Fruit fly (Drosophila melanogaster) whole organism, embryonic: ENCODE results near the gene siz.

Source experiments
- Blimp-1 ChIP-seq: fragments of 200-800 bp; sonication (Bioruptor generic); optimal IDR thresholded peaks from 3 replicates; lab custom pipeline; 2018; ENCODE audit warnings: missing biosample characterization, missing genetic modification characterization, mild to moderate bottlenecking, moderate library complexity, missing genetic modification reagents
- CG1024 ChIP-seq: fragments of 200-800 bp; sonication (Bioruptor generic); IDR thresholded peaks from 2 replicates; pipeline ENCODE4 v1.3.6; 2022; ENCODE audit warnings: missing biosample characterization, missing genetic modification characterization
- CG10267 ChIP-seq: fragments of 200-800 bp; sonication (Bioruptor generic); optimal IDR thresholded peaks from 2 replicates; lab custom pipeline; 2018; ENCODE audit warnings: missing biosample characterization, mild to moderate bottlenecking, missing genetic modification characterization, moderate library complexity
- CG10462 ChIP-seq: fragments of 200-800 bp; sonication (Bioruptor generic); optimal IDR thresholded peaks from 2 replicates; lab custom pipeline; 2016; ENCODE audit warnings: missing biosample characterization, missing genetic modification characterization
- CG10565 ChIP-seq: fragments of 200-800 bp; sonication (Bioruptor generic); optimal IDR thresholded peaks from 3 replicates; lab custom pipeline; 2016; ENCODE audit warnings: missing biosample characterization, mild to moderate bottlenecking, missing genetic modification characterization
- CG11696 ChIP-seq: fragments of 200-800 bp; sonication (Bioruptor generic); IDR thresholded peaks from 2 replicates; pipeline ENCODE4 v1.3.6; 2022; ENCODE audit warnings: missing biosample characterization, missing genetic modification characterization
- CG15601 ChIP-seq: fragments of 200-800 bp; sonication (Bioruptor generic); optimal IDR thresholded peaks from 3 replicates; lab custom pipeline; 2019; ENCODE audit warnings: missing biosample characterization, mild to moderate bottlenecking, missing genetic modification characterization, moderate library complexity
- CG17359 ChIP-seq: fragments of 200-800 bp; sonication (Bioruptor generic); optimal IDR thresholded peaks from 3 replicates; lab custom pipeline; 2018; ENCODE audit warnings: missing biosample characterization, mild to moderate bottlenecking, missing genetic modification characterization, moderate library complexity
- CG17829 ChIP-seq: fragments of 200-800 bp; optimal IDR thresholded peaks from 2 replicates; lab custom pipeline; 2019; ENCODE audit warnings: missing biosample characterization, mild to moderate bottlenecking, missing genetic modification characterization, moderate library complexity
- CG1832 ChIP-seq: fragments of 200-800 bp; sonication (Bioruptor generic); optimal IDR thresholded peaks from 2 replicates; lab custom pipeline; 2017; ENCODE audit warnings: missing biosample characterization, mild to moderate bottlenecking, missing genetic modification characterization, inconsistent platforms
- CG18764 ChIP-seq: fragments of 200-800 bp; sonication (Bioruptor generic); optimal IDR thresholded peaks from 3 replicates; lab custom pipeline; 2016; ENCODE audit warnings: missing biosample characterization, missing genetic modification characterization
- CG32767 ChIP-seq: fragments of 200-800 bp; sonication (Bioruptor generic); IDR thresholded peaks from 2 replicates; pipeline ENCODE4 v1.3.6; 2022; ENCODE audit warnings: missing biosample characterization, missing genetic modification characterization
- CG3281 ChIP-seq: fragments of 200-800 bp; sonication (Bioruptor generic); optimal IDR thresholded peaks from 3 replicates; lab custom pipeline; 2017; ENCODE audit warnings: missing biosample characterization, mild to moderate bottlenecking, missing genetic modification characterization
- CG4707 ChIP-seq: fragments of 200-800 bp; sonication (Bioruptor generic); optimal IDR thresholded peaks from 2 replicates; lab custom pipeline; 2018; ENCODE audit warnings: missing biosample characterization, mild to moderate bottlenecking, missing genetic modification characterization, moderate library complexity
- CG7271 ChIP-seq: fragments of 200-800 bp; sonication (Bioruptor generic); optimal IDR thresholded peaks from 2 replicates; lab custom pipeline; 2018; ENCODE audit warnings: missing biosample characterization, mild to moderate bottlenecking, missing genetic modification characterization, moderate library complexity
- CG8388 ChIP-seq: fragments of 200-800 bp; sonication (Bioruptor generic); optimal IDR thresholded peaks from 2 replicates; lab custom pipeline; 2019; ENCODE audit warnings: missing biosample characterization, mild to moderate bottlenecking, missing genetic modification characterization, moderate library complexity
- Dip3 ChIP-seq: fragments of 200-800 bp; sonication (Bioruptor generic); optimal IDR thresholded peaks from 3 replicates; lab custom pipeline; 2016; ENCODE audit warnings: missing biosample characterization, missing genetic modification characterization
- Elba2 ChIP-seq: fragments of 200-800 bp; sonication (Bioruptor generic); optimal IDR thresholded peaks from 3 replicates; lab custom pipeline; 2016; ENCODE audit warnings: missing biosample characterization, missing genetic modification characterization
- Ets65A ChIP-seq: fragments of 200-800 bp; sonication (Bioruptor generic); peaks from one replicate; lab custom pipeline; 2016; ENCODE audit warnings: missing biosample characterization, missing genetic modification characterization
- Fer1 ChIP-seq: fragments of 200-800 bp; sonication (Bioruptor generic); optimal IDR thresholded peaks from 2 replicates; lab custom pipeline; 2017; ENCODE audit warnings: missing biosample characterization, mild to moderate bottlenecking, missing genetic modification characterization
- H15 ChIP-seq: fragments of 200-800 bp; sonication (Bioruptor generic); IDR thresholded peaks from 3 replicates; pipeline ENCODE4 v1.3.6; 2022; ENCODE audit warnings: missing biosample characterization, missing genetic modification characterization
- HLH3B ChIP-seq: fragments of 200-800 bp; sonication (Bioruptor generic); IDR thresholded peaks from 2 replicates; pipeline ENCODE4 v1.3.6; 2022; ENCODE audit warnings: missing biosample characterization, missing genetic modification characterization
- Hey ChIP-seq: fragments of 200-800 bp; sonication (Bioruptor generic); optimal IDR thresholded peaks from 3 replicates; lab custom pipeline; 2018; ENCODE audit warnings: missing biosample characterization, mild to moderate bottlenecking, missing genetic modification characterization
- Hmx ChIP-seq: fragments of 200-800 bp; sonication (Bioruptor generic); optimal IDR thresholded peaks from 2 replicates; lab custom pipeline; 2016; ENCODE audit warnings: missing biosample characterization, missing genetic modification characterization
- Med ChIP-seq: fragments of 200-800 bp; sonication (Bioruptor generic); peaks from one replicate; lab custom pipeline; 2016; ENCODE audit warnings: missing biosample characterization, missing genetic modification characterization, mild to moderate bottlenecking, inconsistent platforms, moderate library complexity
- Ptx1 ChIP-seq: fragments of 200-800 bp; sonication (Bioruptor generic); IDR thresholded peaks from 2 replicates; pipeline ENCODE4 v1.3.6; 2022; ENCODE audit warnings: missing biosample characterization, missing genetic modification characterization
- Sin3A ChIP-seq: fragments of >200 bp; optimal IDR thresholded peaks from 2 replicates; lab custom pipeline; 2018
- abd-A ChIP-seq: fragments of 200-800 bp; sonication (Bioruptor generic); optimal IDR thresholded peaks from 3 replicates; lab custom pipeline; 2019; ENCODE audit warnings: missing biosample characterization, mild to moderate bottlenecking, missing genetic modification characterization, moderate library complexity
- cad ChIP-seq: fragments of >200 bp; optimal IDR thresholded peaks from 2 replicates; lab custom pipeline; 2017; ENCODE audit warnings: missing biosample characterization, missing genetic modification characterization
- cwo ChIP-seq: fragments of 200-800 bp; sonication (Bioruptor generic); optimal IDR thresholded peaks from 3 replicates; lab custom pipeline; 2017; ENCODE audit warnings: missing biosample characterization, missing genetic modification characterization, mild to moderate bottlenecking, moderate library complexity, missing genetic modification reagents
- dm ChIP-seq: fragments of 200-800 bp; sonication (Bioruptor generic); optimal IDR thresholded peaks from 3 replicates; lab custom pipeline; 2016; ENCODE audit warnings: missing biosample characterization, missing genetic modification characterization
- ems ChIP-seq: fragments of 200-800 bp; sonication (Bioruptor generic); optimal IDR thresholded peaks from 3 replicates; lab custom pipeline; 2016; ENCODE audit warnings: missing biosample characterization, missing genetic modification characterization
- en ChIP-seq: fragments of 200-800 bp; sonication (Bioruptor generic); optimal IDR thresholded peaks from 2 replicates; lab custom pipeline; 2016; ENCODE audit warnings: missing biosample characterization, missing genetic modification characterization
- ewg ChIP-seq: fragments of 200-800 bp; sonication (Bioruptor generic); optimal IDR thresholded peaks from 3 replicates; lab custom pipeline; 2017; ENCODE audit warnings: mild to moderate bottlenecking, missing biosample characterization, missing genetic modification reagents, missing genetic modification characterization
- fd3F ChIP-seq: fragments of 200-800 bp; sonication (Bioruptor generic); optimal IDR thresholded peaks from 2 replicates; lab custom pipeline; 2018; ENCODE audit warnings: missing biosample characterization, mild to moderate bottlenecking, missing genetic modification characterization, moderate library complexity
- hb ChIP-seq: fragments of 200-800 bp; sonication (Bioruptor generic); IDR thresholded peaks from 3 replicates; pipeline ENCODE4 v1.3.6; 2022; ENCODE audit warnings: missing biosample characterization, missing genetic modification characterization; ENCODE audit not compliant: partially characterized antibody
- kah ChIP-seq: fragments of 200-800 bp; sonication (Bioruptor generic); optimal IDR thresholded peaks from 2 replicates; lab custom pipeline; 2018; ENCODE audit warnings: missing biosample characterization, mild to moderate bottlenecking, missing genetic modification characterization
- lab ChIP-seq: fragments of 200-800 bp; sonication (Bioruptor generic); optimal IDR thresholded peaks from 3 replicates; lab custom pipeline; 2017; ENCODE audit warnings: missing biosample characterization, missing genetic modification characterization, mild to moderate bottlenecking, moderate library complexity, missing genetic modification reagents
- odd ChIP-seq: fragments of 200-800 bp; sonication (Bioruptor generic); optimal IDR thresholded peaks from 2 replicates; lab custom pipeline; 2017; ENCODE audit warnings: missing biosample characterization, mild to moderate bottlenecking, missing genetic modification characterization
- p53 ChIP-seq: fragments of 200-800 bp; sonication (Bioruptor generic); optimal IDR thresholded peaks from 2 replicates; lab custom pipeline; 2016; ENCODE audit warnings: missing biosample characterization, missing genetic modification characterization
- phol ChIP-seq: fragments of 200-800 bp; sonication (Bioruptor generic); optimal IDR thresholded peaks from 3 replicates; lab custom pipeline; 2018; ENCODE audit warnings: missing biosample characterization, mild to moderate bottlenecking, missing genetic modification characterization, moderate library complexity
- repo ChIP-seq: fragments of 200-800 bp; sonication (Bioruptor generic); optimal IDR thresholded peaks from 2 replicates; lab custom pipeline; 2016; ENCODE audit warnings: missing biosample characterization, missing genetic modification characterization
- sens-2 ChIP-seq: fragments of 200-800 bp; sonication (Bioruptor generic); IDR thresholded peaks from 2 replicates; pipeline ENCODE4 v1.3.6; 2022; ENCODE audit warnings: missing biosample characterization, missing genetic modification characterization
- tio ChIP-seq: fragments of 200-800 bp; sonication (Bioruptor generic); optimal IDR thresholded peaks from 2 replicates; lab custom pipeline; 2017; ENCODE audit warnings: missing biosample characterization, missing genetic modification characterization, inconsistent platforms
- tna ChIP-seq: fragments of 200-800 bp; sonication (Bioruptor generic); IDR thresholded peaks from 2 replicates; pipeline ENCODE4 v1.3.6; 2022; ENCODE audit warnings: missing biosample characterization, missing genetic modification characterization; ENCODE audit not compliant: partially characterized antibody
- ttk ChIP-seq: fragments of 200-800 bp; sonication (Bioruptor generic); IDR thresholded peaks from 2 replicates; pipeline ENCODE4 v2.1.2; 2022; ENCODE audit warnings: missing biosample characterization, missing genetic modification characterization
- twi ChIP-seq: fragments of 200-800 bp; optimal IDR thresholded peaks from 2 replicates; lab custom pipeline; 2019; ENCODE audit warnings: missing biosample characterization, mild to moderate bottlenecking, missing genetic modification characterization, moderate library complexity
- wdn ChIP-seq: fragments of 200-800 bp; sonication (Bioruptor generic); IDR thresholded peaks from 2 replicates; pipeline ENCODE4 v1.3.6; 2022; ENCODE audit warnings: missing biosample characterization, missing genetic modification characterization

siz gene

dm6 chr3L:21031093-21031930 is 3.0 kb upstream of the siz start, which contains the start of the genes CG10584 and Polr3E (continued):
- TF ChIP-seq hb (peak; percentile 49; the same call in 1 of the 3 replicates), wdn (GFP tag; lab: Robert Waterston, UW) (peak; percentile 67), Blimp-1 (GFP tag; lab: Kevin White, UChicago) (peak; percentile 89), kah (GFP tag; lab: Kevin White, UChicago) (peak; percentile 89), odd (GFP tag; lab: Kevin White, UChicago) (peak; percentile 98), CG1024 (GFP tag; lab: Robert Waterston, UW) (no peak), CG10565 (peak; percentile 30), ttk (peak; percentile 75), Ets65A (GFP tag; lab: Kevin White, UChicago) (peak; percentile 80), CG17829 (tag; lab: Kevin White, UChicago) (peak; percentile 96), Med (GFP tag; lab: Kevin White, UChicago) (peak; percentile 88), repo (GFP tag; lab: Kevin White, UChicago) (no peak), CG3281 (GFP tag; lab: Kevin White, UChicago) (peak; percentile 96), ems (GFP tag; lab: Kevin White, UChicago) (peak; percentile 41), abd-A (tag; lab: Kevin White, UChicago) (peak; percentile 37), fd3F (GFP tag; lab: Kevin White, UChicago) (peak; percentile 90), CG15601 (tag; lab: Kevin White, UChicago) (peak; percentile 93), Fer1 (GFP tag; lab: Kevin White, UChicago) (peak; percentile 96), HLH3B (peak; percentile 69; the same call in 1 of the 2 replicates), tio (GFP tag; lab: Kevin White, UChicago) (peak; percentile 93), H15 (GFP tag; lab: Robert Waterston, UW) (peak; percentile 55; the same call in 2 of the 3 replicates), CG1832 (no peak), CG4707 (GFP tag; lab: Kevin White, UChicago) (peak; percentile 80), CG8388 (GFP tag; lab: Kevin White, UChicago) (peak; percentile 92), CG10267 (peak; percentile 92), twi (tag; lab: Kevin White, UChicago) (peak; percentile 90), en (GFP tag; lab: Kevin White, UChicago) (no peak), CG10462 (GFP tag; lab: Kevin White, UChicago) (peak; percentile 84), CG11696 (GFP tag; lab: Robert Waterston, UW) (peak; percentile 68; the same call in 1 of the 2 replicates), Hmx (no peak), sens-2 (peak; percentile 45; the same call in 1 of the 2 replicates), Elba2 (GFP tag; lab: Kevin White, UChicago) (peak; percentile 55), Ptx1 (GFP tag; lab: Robert Waterston, UW) (peak; percentile 86), phol (tag; lab: Kevin White, UChicago) (peak; percentile 95), tna (GFP tag; lab: Robert Waterston, UW) (no peak; the same call in 1 of the 2 replicates), CG7271 (tag; lab: Kevin White, UChicago) (peak; percentile 76), cad (GFP tag; lab: Kevin White, UChicago) (no peak), dm (GFP tag; lab: Kevin White, UChicago) (peak; percentile 68), Dip3 (GFP tag; lab: Kevin White, UChicago) (peak; percentile 18), p53 (no peak), Sin3A (lab: Kevin White, UChicago) (no peak), ewg (peak; percentile 78), cwo (GFP tag; lab: Kevin White, UChicago) (peak; percentile 91), Hey (tag; lab: Kevin White, UChicago) (peak; percentile 33), CG32767 (GFP tag; lab: Robert Waterston, UW) (peak; percentile 78; the same call in 1 of the 2 replicates), CG18764 (peak; percentile 84), lab (GFP tag; lab: Kevin White, UChicago) (peak; percentile 94), CG17359 (tag; lab: Kevin White, UChicago) (peak; percentile 93)
